Worm (Caenorhabditis elegans) whole organism, early embryonic: ENCODE data around the gene B0564.2.

Source experiments
- B0310.2 ChIP-seq: sonication (generic microtip); optimal IDR thresholded peaks from 2 replicates; lab custom pipeline; 2016; ENCODE audit warnings: mild to moderate bottlenecking, missing genetic modification characterization, missing compliant biosample characterization
- F13C5.2 ChIP-seq: sonication (generic microtip); optimal IDR thresholded peaks from 2 replicates; lab custom pipeline; 2017; ENCODE audit warnings: mild to moderate bottlenecking, missing genetic modification characterization, inconsistent platforms, missing compliant biosample characterization
- aly-1 ChIP-seq: sonication (generic microtip); optimal IDR thresholded peaks from 2 replicates; lab custom pipeline; 2016; ENCODE audit warnings: missing genetic modification characterization, missing compliant biosample characterization
- ama-1 ChIP-seq: fragments of 150-350 bp; optimal IDR thresholded peaks from 2 replicates; lab custom pipeline; 2014
- ceh-13 ChIP-seq: fragments of 200-800 bp; sonication (Bioruptor generic); optimal IDR thresholded peaks from 2 replicates; lab custom pipeline; 2018; ENCODE audit warnings: mild to moderate bottlenecking, missing genetic modification characterization, missing compliant biosample characterization
- ceh-36 ChIP-seq: sonication (generic microtip); optimal IDR thresholded peaks from 2 replicates; lab custom pipeline; 2016; ENCODE audit warnings: missing genetic modification characterization, inconsistent platforms, missing compliant biosample characterization
- ets-7 ChIP-seq: sonication (generic microtip); optimal IDR thresholded peaks from 2 replicates; lab custom pipeline; 2016; ENCODE audit warnings: missing genotype, missing genetic modification characterization, missing compliant biosample characterization
- flt-1 ChIP-seq: fragments of 200-800 bp; sonication (Bioruptor generic); IDR thresholded peaks from 2 replicates; pipeline ENCODE4 v1.3.6; 2022; ENCODE audit warnings: missing genetic modification characterization, missing compliant biosample characterization
- hmbx-1 ChIP-seq: sonication (generic microtip); optimal IDR thresholded peaks from 2 replicates; lab custom pipeline; 2016; ENCODE audit warnings: mild to moderate bottlenecking, missing genetic modification characterization, missing compliant biosample characterization
- hmg-4 ChIP-seq: fragments of 200-800 bp; sonication (Bioruptor generic); optimal IDR thresholded peaks from 2 replicates; lab custom pipeline; 2018; ENCODE audit warnings: mild to moderate bottlenecking, missing genetic modification characterization, missing compliant biosample characterization
- hnd-1 ChIP-seq: sonication (generic microtip); optimal IDR thresholded peaks from 2 replicates; lab custom pipeline; 2016; ENCODE audit warnings: missing genetic modification characterization, missing compliant biosample characterization
- pes-1 ChIP-seq: fragments of 200-800 bp; sonication (Bioruptor generic); IDR thresholded peaks from 2 replicates; pipeline ENCODE4 v1.3.6; 2022; ENCODE audit warnings: missing genetic modification reagents, missing genetic modification characterization, missing compliant biosample characterization
- scrt-1 ChIP-seq: fragments of 200-800 bp; sonication (Bioruptor generic); IDR thresholded peaks from 2 replicates; pipeline ENCODE4 v1.3.6; 2022; ENCODE audit warnings: missing genetic modification characterization, missing compliant biosample characterization
- sea-1 ChIP-seq: fragments of 200-800 bp; sonication (Bioruptor generic); conservative IDR thresholded peaks from 2 replicates; pipeline ENCODE4 v1.3.6; 2022; ENCODE audit warnings: missing genetic modification characterization, missing compliant biosample characterization
- tbx-11 ChIP-seq: fragments of 200-800 bp; sonication (Bioruptor generic); IDR thresholded peaks from 2 replicates; pipeline ENCODE4 v1.3.6; 2022; ENCODE audit warnings: missing genetic modification characterization, missing compliant biosample characterization
- tbx-37 ChIP-seq: fragments of 200-800 bp; sonication (Bioruptor generic); conservative IDR thresholded peaks from 2 replicates; pipeline ENCODE4 v1.3.6; 2022; ENCODE audit warnings: missing genetic modification reagents, missing genetic modification characterization, missing compliant biosample characterization
- tra-4 ChIP-seq: sonication (generic microtip); optimal IDR thresholded peaks from 2 replicates; lab custom pipeline; 2017; ENCODE audit warnings: missing genetic modification characterization, missing compliant biosample characterization

B0564.2 gene

DNA sequence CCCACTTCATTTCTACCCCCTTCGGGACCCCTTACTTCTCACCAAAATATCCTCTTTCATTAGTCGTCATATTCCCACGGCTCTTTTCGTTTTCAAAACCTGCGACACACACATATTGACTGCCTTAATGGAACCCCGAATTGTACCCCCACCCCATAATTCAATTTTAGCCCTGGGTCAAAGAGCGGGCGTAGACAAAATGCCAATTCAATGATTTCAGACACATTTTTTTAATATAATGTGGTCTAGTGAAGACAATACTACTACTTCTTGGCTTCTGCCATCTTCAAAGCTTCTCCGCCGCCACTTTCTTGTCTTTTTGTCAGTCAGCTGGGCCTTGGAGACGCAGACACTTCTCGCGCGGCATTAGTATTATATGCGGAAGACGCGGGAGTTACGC is 20.3 kb downstream of the B0564.2 start:
- TF ChIP-seq scrt-1 (GFP tag; lab: Robert Waterston, UW) (no peak), hmbx-1 (tag; lab: Kevin White, UChicago) (no peak), ets-7 (no peak), hnd-1 (tag; lab: Kevin White, UChicago) (no peak), aly-1 (tag; lab: Kevin White, UChicago) (no peak)

DNA sequence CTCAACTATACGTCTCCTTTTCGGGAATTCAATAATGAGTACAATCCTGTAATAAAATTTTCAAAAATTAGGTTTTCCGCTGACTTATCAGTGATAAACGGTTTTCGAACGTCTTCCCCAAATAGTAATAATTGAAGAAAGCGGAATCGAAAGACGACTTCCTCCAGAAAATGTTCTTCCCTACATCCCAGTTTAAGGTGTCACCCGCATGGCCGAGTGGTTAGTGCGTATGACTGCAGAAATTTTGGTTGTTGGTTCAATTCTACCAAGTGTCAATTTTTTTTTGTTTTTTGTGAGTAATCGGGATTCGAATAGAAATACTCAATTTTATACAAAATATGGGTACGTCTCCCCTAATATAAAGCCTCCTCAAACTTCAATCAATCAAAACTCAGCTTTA is 33.3 kb downstream of the B0564.2 start:
- TF ChIP-seq pes-1: peak; percentile 73
- peak; percentile 71 for TF ChIP-seq flt-1 (GFP tag; lab: Robert Waterston, UW)
- peak; percentile 76 for TF ChIP-seq scrt-1 (GFP tag; lab: Robert Waterston, UW)
- TF ChIP-seq sea-1 (GFP tag; lab: Robert Waterston, UW): peak; percentile 73; the same call in 1 of the 2 replicates
- 0 out of 2 replicates have a peak, but pooled peaks have one; percentile 27 for TF ChIP-seq tbx-37

DNA sequence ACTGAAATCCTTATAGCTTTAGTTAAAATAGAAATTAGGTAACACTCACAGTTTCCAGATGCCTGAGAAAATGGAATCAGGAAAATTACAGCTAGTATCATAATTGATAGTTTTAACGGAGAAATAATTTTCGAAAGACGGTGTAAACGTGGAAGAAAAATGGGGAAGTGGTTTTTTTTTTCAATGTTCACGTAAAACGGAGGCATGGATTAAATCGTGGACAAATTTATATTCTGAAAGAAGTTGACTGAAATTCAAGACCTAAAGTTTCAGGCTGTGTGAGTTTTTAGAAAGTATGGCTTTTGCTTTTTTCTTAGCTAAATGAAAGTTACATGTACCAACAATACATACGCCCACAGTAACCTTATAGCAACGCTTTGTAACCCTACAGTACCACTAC is 34.8 kb downstream of the B0564.2 start, which contains the start of gene spe-43:
TSS of gene spe-43 (minus strand) at position 101 of the 400 bp plus-strand sequence.
- TF ChIP-seq hmg-4: no peak
- TF ChIP-seq flt-1 (GFP tag; lab: Robert Waterston, UW): no peak
- TF ChIP-seq hmbx-1 (tag; lab: Kevin White, UChicago): no peak
- no peak for TF ChIP-seq tbx-11
- no peak for TF ChIP-seq B0310.2 (tag; lab: Kevin White, UChicago)
- no peak for TF ChIP-seq tbx-37
- no peak for TF ChIP-seq F13C5.2 (tag; lab: Kevin White, UChicago)
- no peak for TF ChIP-seq ets-7
- TF ChIP-seq sea-1 (GFP tag; lab: Robert Waterston, UW): no peak
- TF ChIP-seq ceh-13: no peak
- TF ChIP-seq ceh-36 (tag; lab: Kevin White, UChicago): no peak
- TF ChIP-seq aly-1 (tag; lab: Kevin White, UChicago): no peak
- TF ChIP-seq hnd-1 (tag; lab: Kevin White, UChicago): no peak
- no peak for TF ChIP-seq tra-4 (tag; lab: Kevin White, UChicago)

DNA sequence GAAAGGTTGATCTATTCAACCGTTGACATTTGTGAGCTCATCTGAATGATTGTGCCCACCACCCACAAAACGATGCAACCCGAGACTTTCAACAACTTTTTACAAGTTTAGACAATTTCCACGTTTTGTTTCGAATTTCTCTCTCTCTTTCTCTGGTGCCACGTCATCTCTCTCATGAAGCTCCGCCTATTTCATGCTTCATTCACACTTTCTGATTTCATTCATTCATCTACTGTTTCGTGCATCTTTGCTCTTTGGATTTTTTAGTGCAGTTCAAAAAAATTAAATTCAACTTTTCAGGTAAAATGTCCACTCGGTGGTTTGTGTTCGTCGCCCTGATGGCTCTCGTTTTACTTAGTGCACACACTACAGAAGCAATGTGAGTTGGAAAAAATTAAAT is 41.8 kb downstream of the B0564.2 start, which contains the start of gene nlp-79:
TSS of gene nlp-79 (plus strand) at position 301 of the 400 bp plus-strand sequence.
- TF ChIP-seq ama-1 (lab: Kevin White, UChicago) (no peak), pes-1 (no peak), B0310.2 (tag; lab: Kevin White, UChicago) (no peak), tbx-37 (no peak), hnd-1 (tag; lab: Kevin White, UChicago) (no peak), hmbx-1 (tag; lab: Kevin White, UChicago) (no peak), ceh-13 (no peak), tra-4 (tag; lab: Kevin White, UChicago) (no peak), sea-1 (GFP tag; lab: Robert Waterston, UW) (no peak)

DNA sequence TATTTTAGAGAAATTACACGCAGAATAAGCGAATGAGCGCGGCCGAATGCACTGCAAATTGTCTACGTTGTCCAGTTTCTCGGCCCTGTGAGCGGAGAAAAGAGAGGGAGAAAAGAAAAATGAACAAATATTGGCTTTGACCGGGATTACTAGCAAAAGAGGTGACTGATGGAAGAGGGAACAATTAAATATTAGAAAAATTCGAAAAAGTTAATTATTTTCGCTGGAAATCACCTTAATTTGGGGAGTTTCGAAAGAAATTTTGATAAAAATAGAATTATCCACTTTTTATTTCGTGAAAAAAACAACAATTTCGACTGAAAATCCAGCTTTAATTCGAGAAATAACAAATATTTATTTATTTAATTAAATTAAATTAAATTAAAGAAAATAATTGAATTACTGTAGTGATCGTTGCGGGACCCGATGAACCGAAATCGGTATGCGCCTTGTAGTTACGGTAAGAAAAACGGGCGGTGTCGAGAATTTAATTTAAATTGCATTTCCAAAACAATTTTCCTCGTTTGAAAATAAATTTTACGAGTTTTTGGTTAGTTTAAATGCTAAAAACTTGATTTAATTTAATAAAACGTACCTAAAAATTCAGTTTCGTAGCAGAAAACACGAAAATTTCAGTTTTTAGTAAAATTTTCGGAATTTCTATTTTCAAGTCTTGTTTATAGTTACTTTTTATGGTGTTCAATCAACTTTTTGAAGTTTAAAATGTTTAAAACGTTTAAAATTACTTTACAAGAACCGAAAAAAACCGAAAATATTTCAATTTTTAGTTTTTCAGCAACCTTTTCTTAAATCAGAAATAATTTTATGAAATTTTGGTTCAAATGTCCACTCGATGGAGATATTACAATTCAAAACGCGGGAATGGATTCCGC is 47.2 kb downstream of the B0564.2 start, which contains the start of the genes crld-1 and msh-5:
TSS of gene crld-1 (minus strand) at position 51 of the 893 bp plus-strand sequence.
TSS of gene msh-5 (plus strand) at position 843 of the 893 bp plus-strand sequence.
- TF ChIP-seq tra-4 (tag; lab: Kevin White, UChicago) (no peak), ets-7 (no peak), ama-1 (lab: Kevin White, UChicago) (no peak), sea-1 (GFP tag; lab: Robert Waterston, UW) (no peak), hmg-4 (no peak)
